Fruit fly (Drosophila melanogaster) whole organism, embryonic: ENCODE data around the gene scramb2.

Experiments used
- Aef1 ChIP-seq: fragments of 200-800 bp; sonication (Bioruptor generic); IDR thresholded peaks from 3 replicates; pipeline ENCODE4 v1.3.6; 2022; ENCODE audit warnings: missing biosample characterization, missing genetic modification characterization
- Atf-2 ChIP-seq: fragments of 200-800 bp; sonication (Bioruptor generic); optimal IDR thresholded peaks from 2 replicates; lab custom pipeline; 2016; ENCODE audit warnings: missing biosample characterization, missing genetic modification characterization
- B-H2 ChIP-seq: fragments of 200-800 bp; sonication (Bioruptor generic); optimal IDR thresholded peaks from 2 replicates; lab custom pipeline; 2018; ENCODE audit warnings: missing biosample characterization, mild to moderate bottlenecking, missing genetic modification characterization
- CG10147 ChIP-seq: fragments of 200-800 bp; sonication (Bioruptor generic); optimal IDR thresholded peaks from 2 replicates; lab custom pipeline; 2019; ENCODE audit warnings: missing biosample characterization, mild to moderate bottlenecking, missing genetic modification characterization, moderate library complexity
- CG10543 ChIP-seq: fragments of 200-800 bp; sonication (Bioruptor generic); optimal IDR thresholded peaks from 3 replicates; lab custom pipeline; 2017; ENCODE audit warnings: missing biosample characterization, mild to moderate bottlenecking, missing genetic modification characterization, moderate library complexity
- CG11085 ChIP-seq: fragments of 200-800 bp; sonication (Bioruptor generic); IDR thresholded peaks from 2 replicates; pipeline ENCODE4 v1.3.6; 2022; ENCODE audit warnings: missing biosample characterization, missing genetic modification characterization
- CG11504 ChIP-seq: fragments of 200-800 bp; sonication (Bioruptor generic); optimal IDR thresholded peaks from 3 replicates; lab custom pipeline; 2019; ENCODE audit warnings: missing biosample characterization, mild to moderate bottlenecking, missing genetic modification characterization, moderate library complexity
- CG12104 ChIP-seq: fragments of 200-800 bp; sonication (Bioruptor generic); optimal IDR thresholded peaks from 3 replicates; lab custom pipeline; 2016; ENCODE audit warnings: missing biosample characterization, missing genetic modification characterization
- CG13296 ChIP-seq: fragments of 200-800 bp; sonication (Bioruptor generic); optimal IDR thresholded peaks from 3 replicates; lab custom pipeline; 2018; ENCODE audit warnings: missing biosample characterization, mild to moderate bottlenecking, missing genetic modification characterization
- CG15514 ChIP-seq: fragments of 200-800 bp; sonication (Bioruptor generic); optimal IDR thresholded peaks from 3 replicates; lab custom pipeline; 2017; ENCODE audit warnings: missing biosample characterization, missing genetic modification characterization, mild to moderate bottlenecking, moderate library complexity, missing genetic modification reagents
- CG17359 ChIP-seq: fragments of 200-800 bp; sonication (Bioruptor generic); optimal IDR thresholded peaks from 3 replicates; lab custom pipeline; 2018; ENCODE audit warnings: missing biosample characterization, mild to moderate bottlenecking, missing genetic modification characterization, moderate library complexity
- CG17802 ChIP-seq: fragments of 200-800 bp; sonication (Bioruptor generic); optimal IDR thresholded peaks from 2 replicates; lab custom pipeline; 2018; ENCODE audit warnings: missing biosample characterization, mild to moderate bottlenecking, missing genetic modification characterization, moderate library complexity
- CG31224 ChIP-seq: fragments of 200-800 bp; sonication (Bioruptor generic); IDR thresholded peaks from 2 replicates; pipeline ENCODE4 v1.3.6; 2022; ENCODE audit warnings: missing biosample characterization, missing genetic modification characterization
- CG32772 ChIP-seq: fragments of 200-800 bp; sonication (Bioruptor generic); IDR thresholded peaks from 2 replicates; pipeline ENCODE4 v1.3.6; 2022; ENCODE audit warnings: missing biosample characterization, missing genetic modification characterization
- CG3407 ChIP-seq: fragments of 200-800 bp; sonication (Bioruptor generic); optimal IDR thresholded peaks from 2 replicates; lab custom pipeline; 2018; ENCODE audit warnings: missing biosample characterization, mild to moderate bottlenecking, missing genetic modification characterization
- CG4404 ChIP-seq: fragments of 200-800 bp; sonication (Bioruptor generic); IDR thresholded peaks from 2 replicates; pipeline ENCODE4 v1.3.6; 2022; ENCODE audit warnings: missing biosample characterization, missing genetic modification characterization
- CG6765 ChIP-seq: fragments of 200-800 bp; sonication (Bioruptor generic); optimal IDR thresholded peaks from 3 replicates; lab custom pipeline; 2017; ENCODE audit warnings: missing biosample characterization, mild to moderate bottlenecking, missing genetic modification characterization
- CG7987 ChIP-seq: fragments of 200-800 bp; sonication (Bioruptor generic); optimal IDR thresholded peaks from 2 replicates; lab custom pipeline; 2018; ENCODE audit warnings: missing biosample characterization, mild to moderate bottlenecking, missing genetic modification characterization, moderate library complexity
- CkIIα-i1 ChIP-seq: fragments of 200-800 bp; sonication (Bioruptor generic); IDR thresholded peaks from 2 replicates; pipeline ENCODE4 v1.3.6; 2022; ENCODE audit warnings: missing biosample characterization, missing genetic modification characterization
- Gsc ChIP-seq: fragments of 200-800 bp; sonication (Bioruptor generic); IDR thresholded peaks from 2 replicates; pipeline ENCODE4 v1.3.6; 2022; ENCODE audit warnings: missing biosample characterization, missing genetic modification characterization
- Hey ChIP-seq: fragments of 200-800 bp; sonication (Bioruptor generic); optimal IDR thresholded peaks from 3 replicates; lab custom pipeline; 2018; ENCODE audit warnings: missing biosample characterization, mild to moderate bottlenecking, missing genetic modification characterization
- NC2β ChIP-seq: fragments of 200-800 bp; sonication (Bioruptor generic); optimal IDR thresholded peaks from 2 replicates; lab custom pipeline; 2016; ENCODE audit warnings: missing biosample characterization, missing genetic modification characterization
- NK7.1 ChIP-seq: fragments of 200-800 bp; sonication (Bioruptor generic); optimal IDR thresholded peaks from 3 replicates; lab custom pipeline; 2016; ENCODE audit warnings: missing biosample characterization, missing genetic modification characterization
- Nf-YB ChIP-seq: fragments of 200-800 bp; sonication (Bioruptor generic); optimal IDR thresholded peaks from 3 replicates; lab custom pipeline; 2019; ENCODE audit warnings: missing biosample characterization, mild to moderate bottlenecking, missing genetic modification characterization, moderate library complexity
- Oaz ChIP-seq: fragments of 200-800 bp; sonication (Bioruptor generic); IDR thresholded peaks from 2 replicates; pipeline ENCODE4 v1.3.6; 2022; ENCODE audit warnings: missing biosample characterization, missing genetic modification characterization
- Pdp1 ChIP-seq, 2 experiments: fragments of 200-800 bp; sonication (Bioruptor generic); optimal IDR thresholded peaks; 3 replicates each; lab custom pipeline; 2016; ENCODE audit warnings: missing biosample characterization in 2 of 2, missing genetic modification characterization in 2 of 2, mild to moderate bottlenecking in 1 of 2, moderate library complexity in 1 of 2
- Ptx1 ChIP-seq: fragments of 200-800 bp; sonication (Bioruptor generic); IDR thresholded peaks from 2 replicates; pipeline ENCODE4 v1.3.6; 2022; ENCODE audit warnings: missing biosample characterization, missing genetic modification characterization
- Spps ChIP-seq: fragments of 200-800 bp; sonication (Bioruptor generic); optimal IDR thresholded peaks from 2 replicates; lab custom pipeline; 2018; ENCODE audit warnings: missing biosample characterization, mild to moderate bottlenecking, missing genetic modification characterization
- YL-1 ChIP-seq: fragments of 200-800 bp; sonication (Bioruptor generic); optimal IDR thresholded peaks from 3 replicates; lab custom pipeline; 2017; ENCODE audit warnings: missing biosample characterization, mild to moderate bottlenecking, missing genetic modification characterization
- ara ChIP-seq: fragments of 200-800 bp; sonication (Bioruptor generic); IDR thresholded peaks from 2 replicates; pipeline ENCODE4 v1.3.6; 2022; ENCODE audit warnings: missing biosample characterization, missing genetic modification characterization
- ase ChIP-seq: fragments of 200-800 bp; sonication (Bioruptor generic); IDR thresholded peaks from 3 replicates; pipeline ENCODE4 v1.3.6; 2022; ENCODE audit warnings: missing biosample characterization, missing genetic modification characterization
- btn ChIP-seq: fragments of 200-800 bp; sonication (Bioruptor generic); optimal IDR thresholded peaks from 2 replicates; lab custom pipeline; 2016; ENCODE audit warnings: missing biosample characterization, missing genetic modification characterization
- chm ChIP-seq: fragments of 200-800 bp; sonication (Bioruptor generic); IDR thresholded peaks from 2 replicates; pipeline ENCODE4 v1.3.6; 2022; ENCODE audit warnings: missing biosample characterization, missing genetic modification characterization
- dysf ChIP-seq: fragments of 200-800 bp; sonication (Bioruptor generic); IDR thresholded peaks from 3 replicates; pipeline ENCODE4 v1.3.6; 2022; ENCODE audit warnings: missing biosample characterization, missing genetic modification characterization
- fd102C ChIP-seq: fragments of 200-800 bp; sonication (Bioruptor generic); optimal IDR thresholded peaks from 2 replicates; lab custom pipeline; 2018; ENCODE audit warnings: missing biosample characterization, mild to moderate bottlenecking, missing genetic modification characterization, moderate library complexity
- jing ChIP-seq: fragments of 200-800 bp; sonication (Bioruptor generic); optimal IDR thresholded peaks from 2 replicates; lab custom pipeline; 2018; ENCODE audit warnings: missing biosample characterization, mild to moderate bottlenecking, missing genetic modification characterization
- lilli ChIP-seq: fragments of 200-800 bp; sonication (Bioruptor generic); optimal IDR thresholded peaks from 3 replicates; lab custom pipeline; 2016; ENCODE audit warnings: missing biosample characterization, missing genetic modification characterization
- mam ChIP-seq: fragments of 200-800 bp; sonication (Bioruptor generic); optimal IDR thresholded peaks from 3 replicates; lab custom pipeline; 2016; ENCODE audit warnings: missing biosample characterization, missing genetic modification characterization
- nerfin-2 ChIP-seq: fragments of 200-800 bp; sonication (Bioruptor generic); IDR thresholded peaks from 2 replicates; pipeline ENCODE4 v1.3.6; 2022; ENCODE audit warnings: missing biosample characterization, missing genetic modification characterization; ENCODE audit not compliant: partially characterized antibody
- oc ChIP-seq: fragments of 200-800 bp; sonication (Bioruptor generic); optimal IDR thresholded peaks from 2 replicates; lab custom pipeline; 2018; ENCODE audit warnings: missing biosample characterization, mild to moderate bottlenecking, missing genetic modification characterization, moderate library complexity
- p53 ChIP-seq: fragments of 200-800 bp; sonication (Bioruptor generic); optimal IDR thresholded peaks from 2 replicates; lab custom pipeline; 2016; ENCODE audit warnings: missing biosample characterization, missing genetic modification characterization
- prd ChIP-seq, 3 experiments: fragments of >200 bp in 2 of 3; fragments of 200-800 bp in 1 of 3; sonication (Bioruptor generic) in 1 of 3; optimal IDR thresholded peaks in 2 of 3; IDR thresholded peaks in 1 of 3; 2 replicates in 2 of 3; 3 replicates in 1 of 3; pipeline versions ENCODE4 v1.3.6 to Lab custom; 2017 to 2022; ENCODE audit warnings: missing biosample characterization in 1 of 3, missing genetic modification characterization in 1 of 3
- sima ChIP-seq: fragments of 200-800 bp; sonication (Bioruptor generic); optimal IDR thresholded peaks from 2 replicates; lab custom pipeline; 2016; ENCODE audit warnings: missing biosample characterization, missing genetic modification characterization
- sna ChIP-seq: fragments of 200-800 bp; sonication (Bioruptor generic); IDR thresholded peaks from 2 replicates; pipeline ENCODE4 v1.3.6; 2022; ENCODE audit warnings: missing biosample characterization, missing genetic modification characterization; ENCODE audit not compliant: partially characterized antibody
- stwl ChIP-seq: fragments of 200-800 bp; sonication (Bioruptor generic); optimal IDR thresholded peaks from 3 replicates; lab custom pipeline; 2018; ENCODE audit warnings: missing biosample characterization, mild to moderate bottlenecking, missing genetic modification characterization, moderate library complexity
- toy ChIP-seq: fragments of 200-800 bp; sonication (Bioruptor generic); IDR thresholded peaks from 2 replicates; pipeline ENCODE4 v1.3.6; 2022; ENCODE audit warnings: missing biosample characterization, missing genetic modification characterization
- unc-4 ChIP-seq: fragments of 200-800 bp; sonication (Bioruptor generic); IDR thresholded peaks from 2 replicates; pipeline ENCODE4 v1.3.6; 2022; ENCODE audit warnings: missing biosample characterization, missing genetic modification characterization; ENCODE audit not compliant: partially characterized antibody
- vvl ChIP-seq: fragments of 200-800 bp; sonication (Bioruptor generic); IDR thresholded peaks from 2 replicates; pipeline ENCODE4 v1.3.6; 2022; ENCODE audit warnings: missing biosample characterization, missing genetic modification characterization
- wor ChIP-seq: fragments of 200-800 bp; sonication (Bioruptor generic); IDR thresholded peaks from 2 replicates; pipeline ENCODE4 v1.3.6; 2022; ENCODE audit warnings: missing biosample characterization, missing genetic modification characterization

Gene scramb2

DNA sequence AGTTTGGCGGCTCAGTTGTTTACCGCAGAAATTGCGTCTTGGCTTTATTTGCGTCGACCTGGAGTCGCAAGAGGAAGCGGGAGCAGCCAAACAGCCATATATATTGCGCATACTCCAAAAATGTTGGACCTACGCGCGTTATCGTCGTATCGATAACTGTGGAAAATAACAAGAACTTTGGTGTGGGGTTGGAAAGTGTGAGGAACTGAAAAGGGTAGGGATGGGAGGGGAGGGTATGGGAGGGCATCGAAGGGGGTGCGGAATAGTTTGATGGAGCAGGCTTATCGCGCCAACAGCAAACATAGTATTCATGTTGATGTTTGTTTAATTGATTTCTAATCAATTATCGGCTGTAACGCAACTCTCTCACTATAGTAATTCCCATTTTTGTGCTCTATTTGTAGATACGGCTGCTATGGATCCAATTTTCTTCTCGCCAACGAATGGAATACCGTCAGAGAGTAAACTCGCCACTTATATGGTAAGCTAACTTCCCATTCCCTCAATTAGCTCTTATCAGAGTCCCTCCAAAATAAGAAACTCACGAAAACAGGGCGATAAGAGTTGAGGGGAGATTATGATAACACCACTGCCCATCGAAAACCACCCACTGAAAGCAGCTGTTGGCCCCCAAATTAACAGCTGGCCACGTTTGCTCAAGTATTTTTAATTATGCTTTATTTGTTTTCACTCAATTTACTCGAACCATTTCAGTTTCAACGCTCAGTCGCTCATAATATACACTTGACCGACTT, 36.9 kb upstream of the scramb2 start (continued):
- TF ChIP-seq Spps (tag; lab: Kevin White, UChicago) = peak; percentile 47
- TF ChIP-seq fd102C = no peak
- TF ChIP-seq ase (GFP tag; lab: Robert Waterston, UW) = no peak
- TF ChIP-seq toy (GFP tag; lab: Robert Waterston, UW) = no peak; the same call in 1 of the 2 replicates
- no peak for TF ChIP-seq CG10147 (GFP tag; lab: Kevin White, UChicago)
- peak; percentile 36 for TF ChIP-seq NC2β (GFP tag; lab: Kevin White, UChicago)
- TF ChIP-seq CG11085 (GFP tag; lab: Robert Waterston, UW) = no peak
- no peak for TF ChIP-seq CG31224 (GFP tag; lab: Robert Waterston, UW)
- TF ChIP-seq lilli = no peak
- no peak for TF ChIP-seq CG4404 (GFP tag; lab: Robert Waterston, UW)
- no peak for TF ChIP-seq Atf-2 (GFP tag; lab: Kevin White, UChicago)
- TF ChIP-seq mam = no peak
- no peak for TF ChIP-seq sna (GFP tag; lab: Robert Waterston, UW)
- TF ChIP-seq CG32772 (GFP tag; lab: Robert Waterston, UW) = no peak
- TF ChIP-seq Aef1 = no peak
- TF ChIP-seq NK7.1 (GFP tag; lab: Kevin White, UChicago) = peak; percentile 52
- peak; percentile 69 for TF ChIP-seq vvl (GFP tag; lab: Robert Waterston, UW)
- no peak for TF ChIP-seq CG12104
- TF ChIP-seq Nf-YB (GFP tag; lab: Kevin White, UChicago) = no peak
- peak; percentile 16 for TF ChIP-seq CG13296 (GFP tag; lab: Kevin White, UChicago)
- TF ChIP-seq CG7987 (GFP tag; lab: Kevin White, UChicago) = peak; percentile 51
- no peak for TF ChIP-seq dysf
- peak; percentile 16 for TF ChIP-seq B-H2 (GFP tag; lab: Kevin White, UChicago)
- peak; percentile 2 for TF ChIP-seq YL-1 (GFP tag; lab: Kevin White, UChicago)
- TF ChIP-seq Ptx1 (GFP tag; lab: Robert Waterston, UW) = 0 out of 2 replicates have a peak, but pooled peaks have one; percentile 31
- no peak for TF ChIP-seq Gsc
- TF ChIP-seq CkIIα-i1 = no peak
- peak; percentile 30 for TF ChIP-seq CG6765 (GFP tag; lab: Kevin White, UChicago)
- TF ChIP-seq chm (GFP tag; lab: Robert Waterston, UW) = peak; percentile 84
- TF ChIP-seq ara (GFP tag; lab: Robert Waterston, UW) = peak; percentile 82
- TF ChIP-seq btn (GFP tag; lab: Kevin White, UChicago) = no peak
- peak; percentile 69 for TF ChIP-seq Hey (tag; lab: Kevin White, UChicago)
- peak; percentile 37 for TF ChIP-seq CG17359 (tag; lab: Kevin White, UChicago)
- TF ChIP-seq sima (GFP tag; lab: Kevin White, UChicago) = no peak
- peak; percentile 17 to 48 for TF ChIP-seq Pdp1 (GFP tag; optimal IDR thresholded peaks at IDR 0.05; lab: Kevin White, UChicago)
- no peak for TF ChIP-seq unc-4 (GFP tag; lab: Robert Waterston, UW)
- TF ChIP-seq jing (GFP tag; lab: Kevin White, UChicago) = no peak
- TF ChIP-seq nerfin-2 (GFP tag; lab: Robert Waterston, UW) = no peak
- no peak for TF ChIP-seq wor (GFP tag; lab: Robert Waterston, UW)
- TF ChIP-seq p53 = no peak
- no peak for TF ChIP-seq CG17802 (tag; lab: Kevin White, UChicago)
- TF ChIP-seq CG11504 (tag; lab: Kevin White, UChicago) = no peak
- peak; percentile 69 for TF ChIP-seq CG3407 (GFP tag; lab: Kevin White, UChicago)
- no peak for TF ChIP-seq oc (tag; lab: Kevin White, UChicago)
- TF ChIP-seq stwl (tag; lab: Kevin White, UChicago) = no peak
- peak; percentile 89 for TF ChIP-seq CG10543 (GFP tag; lab: Kevin White, UChicago)
- TF ChIP-seq prd (optimal IDR thresholded peaks at IDR 0.05; lab: Kevin White, UChicago) = no peak
- no peak for TF ChIP-seq prd (GFP tag; IDR thresholded peaks at IDR 0.05; lab: Robert Waterston, UW)
- TF ChIP-seq Oaz = no peak
- TF ChIP-seq CG15514 (GFP tag; lab: Kevin White, UChicago) = peak; percentile 67
